Fruit fly (Drosophila melanogaster): ENCODE measurements around the gene CG13026.

DNA sequence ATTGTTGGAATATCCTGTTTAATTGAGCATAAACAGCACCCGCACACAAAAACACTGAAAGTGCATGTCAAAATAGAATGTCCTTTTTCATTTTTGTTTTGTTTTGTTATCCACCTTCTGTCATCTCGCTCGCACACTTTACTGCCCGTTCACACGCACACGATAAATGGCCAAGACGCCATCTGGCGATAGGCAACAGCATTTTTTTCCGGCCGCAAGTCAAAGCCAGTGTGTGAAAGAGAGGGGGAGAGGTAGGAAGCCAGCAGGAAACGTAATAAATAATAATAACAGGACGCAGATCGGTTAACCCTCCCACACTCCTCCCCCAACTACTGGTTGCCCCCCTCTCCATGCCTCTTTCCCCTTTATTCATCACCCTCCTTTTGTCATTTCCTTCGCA lies 43.9 kb upstream of the CG13026 start:
- TF ChIP-seq Eip75B (GFP tag; optimal IDR thresholded peaks at IDR 0.05) (no peak), CG10631 (GFP tag; optimal IDR thresholded peaks at IDR 0.05) (no peak), Hr39 (GFP tag; optimal IDR thresholded peaks at IDR 0.05) (no peak), dac (GFP tag; optimal IDR thresholded peaks at IDR 0.05) (no peak), CG4318 (GFP tag; optimal IDR thresholded peaks at IDR 0.05) (no peak), cyc (GFP tag; optimal IDR thresholded peaks at IDR 0.05) (no peak), lz (GFP tag; optimal IDR thresholded peaks at IDR 0.05) (no peak), Hr38 (GFP tag; optimal IDR thresholded peaks at IDR 0.05) (no peak), CG15336 (GFP tag; IDR thresholded peaks at IDR 0.05) (0 out of 2 replicates have a peak, but pooled peaks have one; percentile 7), Eip78C (GFP tag) (peak; percentile 64), Gug (GFP tag; IDR thresholded peaks at IDR 0.05) (no peak)

All from whole organism, prepupa.